Worm (Caenorhabditis elegans) whole organism, late embryonic: ENCODE results near the gene C54D10.5.

Experiments
- C38D4.7 ChIP-seq: fragments of 200-800 bp; sonication (Bioruptor generic); optimal IDR thresholded peaks from 2 replicates; lab custom pipeline; 2018; ENCODE audit warnings: mild to moderate bottlenecking, missing genetic modification characterization, moderate library complexity, missing compliant biosample characterization
- K02D7.2 ChIP-seq: sonication (generic microtip); optimal IDR thresholded peaks from 2 replicates; lab custom pipeline; 2017; ENCODE audit warnings: mild to moderate bottlenecking, missing genetic modification characterization, missing compliant biosample characterization
- T23F11.4 ChIP-seq: fragments of 200-800 bp; sonication (Bioruptor generic); optimal IDR thresholded peaks from 2 replicates; lab custom pipeline; 2018; ENCODE audit warnings: mild to moderate bottlenecking, missing genetic modification characterization, missing compliant biosample characterization
- ahr-1 ChIP-seq: sonication (generic microtip); optimal IDR thresholded peaks from 2 replicates; lab custom pipeline; 2016; ENCODE audit warnings: missing genetic modification characterization, missing compliant biosample characterization
- ceh-14 ChIP-seq: sonication (generic microtip); optimal IDR thresholded peaks from 2 replicates; lab custom pipeline; 2016; ENCODE audit warnings: missing genotype, missing genetic modification characterization, missing compliant biosample characterization
- ceh-2 ChIP-seq: sonication (generic microtip); optimal IDR thresholded peaks from 2 replicates; lab custom pipeline; 2016; ENCODE audit warnings: missing genotype, missing genetic modification characterization, missing compliant biosample characterization
- ceh-22 ChIP-seq: sonication (generic microtip); optimal IDR thresholded peaks from 2 replicates; lab custom pipeline; 2017; ENCODE audit warnings: missing biosample characterization, missing genetic modification characterization
- ceh-24 ChIP-seq: sonication (generic microtip); optimal IDR thresholded peaks from 2 replicates; lab custom pipeline; 2016; ENCODE audit warnings: mild to moderate bottlenecking, missing genetic modification characterization, missing compliant biosample characterization
- ceh-45 ChIP-seq: fragments of 200-800 bp; sonication (Bioruptor generic); IDR thresholded peaks from 2 replicates; pipeline ENCODE4 v1.3.6; 2022; ENCODE audit warnings: missing genetic modification reagents, missing genetic modification characterization, missing compliant biosample characterization
- ceh-48 ChIP-seq: sonication (generic microtip); optimal IDR thresholded peaks from 2 replicates; lab custom pipeline; 2016; ENCODE audit warnings: missing genetic modification characterization, inconsistent platforms, missing compliant biosample characterization
- ceh-9 ChIP-seq: sonication (generic microtip); optimal IDR thresholded peaks from 2 replicates; lab custom pipeline; 2016; ENCODE audit warnings: mild to moderate bottlenecking, missing genetic modification characterization, inconsistent platforms, missing compliant biosample characterization
- dve-1 ChIP-seq: sonication (generic microtip); optimal IDR thresholded peaks from 2 replicates; lab custom pipeline; 2017; ENCODE audit warnings: antibody characterized with exemption, mild to moderate bottlenecking, missing genetic modification characterization, missing compliant biosample characterization
- elt-2 ChIP-seq: sonication (generic microtip); optimal IDR thresholded peaks from 2 replicates; lab custom pipeline; 2016; ENCODE audit warnings: missing genetic modification reagents, missing genetic modification characterization, missing compliant biosample characterization
- elt-4 ChIP-seq: sonication (generic microtip); optimal IDR thresholded peaks from 2 replicates; lab custom pipeline; 2016; ENCODE audit warnings: missing genetic modification characterization, missing compliant biosample characterization
- ets-4 ChIP-seq: sonication (generic microtip); optimal IDR thresholded peaks from 2 replicates; lab custom pipeline; 2016; ENCODE audit warnings: missing genetic modification characterization, missing compliant biosample characterization
- fkh-10 ChIP-seq: fragments of 150-350 bp; optimal IDR thresholded peaks from 2 replicates; lab custom pipeline; 2014; ENCODE audit warnings: missing biosample characterization, missing genetic modification reagents, missing genetic modification characterization
- gmeb-2 ChIP-seq: sonication (generic microtip); optimal IDR thresholded peaks from 2 replicates; lab custom pipeline; 2016; ENCODE audit warnings: missing genetic modification characterization, inconsistent platforms, missing compliant biosample characterization
- hlh-13 ChIP-seq: fragments of 200-800 bp; sonication (Bioruptor generic); optimal IDR thresholded peaks from 2 replicates; lab custom pipeline; 2018; ENCODE audit warnings: mild to moderate bottlenecking, missing genetic modification characterization, missing compliant biosample characterization
- hlh-6 ChIP-seq: sonication (generic microtip); optimal IDR thresholded peaks from 2 replicates; lab custom pipeline; 2016; ENCODE audit warnings: missing genotype, missing genetic modification characterization, missing compliant biosample characterization
- hlh-8 ChIP-seq: sonication (generic microtip); optimal IDR thresholded peaks from 2 replicates; lab custom pipeline; 2016; ENCODE audit warnings: missing genotype, missing genetic modification characterization, missing compliant biosample characterization
- lim-6 ChIP-seq: sonication (generic microtip); optimal IDR thresholded peaks from 2 replicates; lab custom pipeline; 2016; ENCODE audit warnings: missing genetic modification characterization, missing compliant biosample characterization
- madf-2 ChIP-seq: sonication (generic microtip); optimal IDR thresholded peaks from 2 replicates; lab custom pipeline; 2017; ENCODE audit warnings: missing genetic modification characterization, missing compliant biosample characterization
- nfya-1 ChIP-seq: sonication (generic microtip); optimal IDR thresholded peaks from 2 replicates; lab custom pipeline; 2017; ENCODE audit warnings: missing genetic modification characterization, mild to moderate bottlenecking, missing compliant biosample characterization, antibody characterized with exemption, moderate library complexity
- nhr-232 ChIP-seq: sonication (generic microtip); optimal IDR thresholded peaks from 2 replicates; lab custom pipeline; 2016; ENCODE audit warnings: missing genetic modification characterization, missing compliant biosample characterization
- npax-4 ChIP-seq: sonication (generic microtip); optimal IDR thresholded peaks from 2 replicates; lab custom pipeline; 2016; ENCODE audit warnings: missing genetic modification characterization, missing compliant biosample characterization
- odd-2 ChIP-seq: sonication (generic microtip); optimal IDR thresholded peaks from 2 replicates; lab custom pipeline; 2017; ENCODE audit warnings: antibody characterized with exemption, mild to moderate bottlenecking, missing genetic modification characterization, missing compliant biosample characterization
- pag-3 ChIP-seq: sonication (generic microtip); optimal IDR thresholded peaks from 2 replicates; lab custom pipeline; 2016; ENCODE audit warnings: missing compliant biosample characterization, missing genetic modification characterization, borderline replicate concordance
- pqm-1 ChIP-seq: sonication (generic microtip); optimal IDR thresholded peaks from 2 replicates; lab custom pipeline; 2016; ENCODE audit warnings: missing genetic modification characterization, missing compliant biosample characterization
- ref-2 ChIP-seq: sonication (generic microtip); optimal IDR thresholded peaks from 2 replicates; lab custom pipeline; 2016; ENCODE audit warnings: missing genetic modification characterization, missing compliant biosample characterization
- sdc-2 ChIP-seq: sonication (generic microtip); optimal IDR thresholded peaks from 2 replicates; lab custom pipeline; 2016; ENCODE audit warnings: missing genotype, missing genetic modification characterization, missing compliant biosample characterization
- tbx-2 ChIP-seq: sonication (generic microtip); optimal IDR thresholded peaks from 2 replicates; lab custom pipeline; 2016; ENCODE audit warnings: missing genetic modification characterization, missing compliant biosample characterization
- tbx-7 ChIP-seq: sonication (generic microtip); optimal IDR thresholded peaks from 2 replicates; lab custom pipeline; 2016; ENCODE audit warnings: missing genotype, missing genetic modification characterization, missing compliant biosample characterization
- unc-3 ChIP-seq, 2 experiments: fragments of 200-800 bp in 1 of 2; sonication (Bioruptor generic) in 1 of 2; sonication (generic microtip) in 1 of 2; conservative IDR thresholded peaks in 1 of 2; optimal IDR thresholded peaks in 1 of 2; 2 replicates each; pipeline versions ENCODE4 v1.3.6 to Lab custom; 2016 to 2022; ENCODE audit warnings: missing compliant biosample characterization in 2 of 2, missing genetic modification characterization in 2 of 2, missing genetic modification reagents in 1 of 2
- unc-55 ChIP-seq: sonication (generic microtip); optimal IDR thresholded peaks from 2 replicates; lab custom pipeline; 2017; ENCODE audit warnings: missing biosample characterization, missing genetic modification reagents, missing genetic modification characterization
- ztf-16 ChIP-seq: sonication (generic microtip); optimal IDR thresholded peaks from 2 replicates; lab custom pipeline; 2017; ENCODE audit warnings: missing genetic modification characterization, missing compliant biosample characterization

C54D10.5 gene

DNA sequence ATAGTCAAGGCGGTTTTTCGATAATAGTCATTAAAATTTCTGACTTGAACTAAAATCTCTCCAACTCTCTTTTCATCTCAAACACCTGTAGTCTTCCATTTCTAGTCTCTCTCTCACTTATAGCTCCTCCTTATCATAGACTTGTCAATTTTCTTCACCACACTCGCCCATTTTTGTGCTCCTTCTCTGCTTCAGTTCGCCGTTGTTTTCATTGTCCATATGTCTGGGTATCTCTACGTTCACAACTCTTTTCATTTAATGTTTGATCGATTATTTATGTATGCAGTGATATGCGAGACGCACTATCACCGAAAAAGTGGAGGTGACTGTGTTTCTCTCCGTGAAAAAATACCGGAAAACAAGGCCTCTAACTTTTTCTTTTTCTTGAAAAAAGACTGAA is 38.6 kb downstream of the C54D10.5 start:
- TF ChIP-seq pqm-1 (tag; lab: Kevin White, UChicago) = no peak
- peak; percentile 32 for TF ChIP-seq elt-2 (tag; lab: Kevin White, UChicago)

DNA sequence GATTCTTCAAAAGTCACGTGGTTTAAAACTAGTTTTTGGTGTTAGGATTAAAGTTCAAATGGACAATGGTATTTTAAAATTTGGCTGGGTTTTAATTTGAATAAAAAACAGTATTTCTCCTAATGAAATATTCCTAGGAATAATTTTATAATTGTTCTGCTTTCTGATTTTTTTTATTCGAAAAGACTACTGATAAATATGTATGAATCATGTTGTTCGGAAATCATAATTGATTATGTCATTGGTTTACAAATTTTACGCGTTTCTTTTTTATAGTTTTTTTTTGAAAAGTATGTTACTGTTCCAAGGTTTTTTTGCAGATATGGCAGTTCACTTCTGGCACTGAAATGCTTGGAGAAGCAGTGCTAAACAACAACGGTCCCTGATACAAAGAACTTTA is 39.2 kb downstream of the C54D10.5 start, which contains the start of gene F28C1.3:
TSS of gene F28C1.3 (plus strand) at position 301 of the 400 bp plus-strand sequence.
- TF ChIP-seq ceh-45 = no peak
- no peak for TF ChIP-seq hlh-13 (GFP tag; lab: Kevin White, UChicago)
- no peak for TF ChIP-seq unc-3 (GFP tag; conservative IDR thresholded peaks at IDR 0.05; lab: Robert Waterston, UW)
- no peak for TF ChIP-seq unc-3 (tag; optimal IDR thresholded peaks at IDR 0.05; lab: Kevin White, UChicago)
- TF ChIP-seq pag-3 (tag; lab: Kevin White, UChicago) = no peak
- TF ChIP-seq ref-2 (tag; lab: Kevin White, UChicago) = no peak
- TF ChIP-seq ceh-22 (tag; lab: Kevin White, UChicago) = no peak
- no peak for TF ChIP-seq tbx-7 (tag; lab: Kevin White, UChicago)
- no peak for TF ChIP-seq tbx-2
- TF ChIP-seq nhr-232 (tag; lab: Kevin White, UChicago) = no peak
- TF ChIP-seq hlh-6 (tag; lab: Kevin White, UChicago) = no peak
- no peak for TF ChIP-seq T23F11.4 (GFP tag; lab: Kevin White, UChicago)
- TF ChIP-seq fkh-10 (GFP tag; lab: Kevin White, UChicago) = no peak
- no peak for TF ChIP-seq ceh-48 (tag; lab: Kevin White, UChicago)
- TF ChIP-seq ets-4 (tag; lab: Kevin White, UChicago) = no peak
- no peak for TF ChIP-seq K02D7.2 (tag; lab: Kevin White, UChicago)

DNA sequence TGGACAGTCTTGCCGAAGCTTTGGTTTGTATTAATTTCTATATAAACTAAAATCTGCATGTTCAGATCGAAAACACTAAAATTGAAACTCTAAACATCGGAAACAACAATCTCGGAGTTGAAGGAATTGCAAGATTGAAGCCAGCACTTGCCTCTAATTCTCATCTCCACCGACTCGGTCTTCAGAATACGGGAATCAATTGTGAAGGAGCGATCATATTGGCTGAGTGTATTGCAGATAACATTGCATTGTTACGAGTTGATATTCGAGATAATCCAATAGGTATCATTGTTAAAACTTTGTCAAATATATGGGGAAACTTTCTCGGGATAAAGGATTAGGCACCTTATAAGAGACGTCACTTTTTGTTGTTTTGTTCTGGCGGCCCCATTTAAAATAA is 41.2 kb downstream of the C54D10.5 start:
- TF ChIP-seq madf-2 (tag; lab: Kevin White, UChicago) (no peak), ztf-16 (tag; lab: Kevin White, UChicago) (no peak), lim-6 (tag; lab: Kevin White, UChicago) (no peak), nfya-1 (tag; lab: Kevin White, UChicago) (no peak), ceh-2 (tag; lab: Kevin White, UChicago) (no peak), ceh-45 (no peak), ahr-1 (tag; lab: Kevin White, UChicago) (no peak), npax-4 (tag; lab: Kevin White, UChicago) (no peak), elt-4 (no peak), sdc-2 (tag; lab: Kevin White, UChicago) (no peak), hlh-8 (tag; lab: Kevin White, UChicago) (no peak), ceh-48 (tag; lab: Kevin White, UChicago) (no peak), hlh-6 (tag; lab: Kevin White, UChicago) (no peak), hlh-13 (GFP tag; lab: Kevin White, UChicago) (no peak), gmeb-2 (tag; lab: Kevin White, UChicago) (no peak)
- TF ChIP-seq, all 69 proteins: peak for 0

DNA sequence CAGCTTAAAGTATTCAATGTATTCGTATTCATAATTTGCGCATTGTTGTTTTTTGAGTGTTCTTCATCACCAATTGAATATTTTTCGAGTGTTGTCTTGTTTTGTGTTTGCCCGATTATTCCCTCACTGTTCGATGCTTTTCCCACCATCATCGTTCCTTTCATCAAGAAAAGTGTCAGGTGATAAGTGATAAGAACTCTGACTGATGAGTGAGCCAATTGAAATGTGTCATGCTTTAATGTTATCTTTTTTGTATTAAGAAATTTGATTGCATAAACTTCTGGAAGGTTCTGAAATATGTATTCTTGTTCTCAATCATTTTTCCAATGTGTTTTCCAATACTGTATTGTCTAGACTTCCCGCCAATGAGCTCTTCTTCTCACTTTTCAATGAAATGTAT is 46.2 kb downstream of the C54D10.5 start:
- no peak for TF ChIP-seq unc-55 (GFP tag; lab: Kevin White, UChicago)
- TF ChIP-seq ceh-14 (tag; lab: Kevin White, UChicago) = no peak
- TF ChIP-seq K02D7.2 (tag; lab: Kevin White, UChicago) = no peak
- TF ChIP-seq dve-1 = no peak
- no peak for TF ChIP-seq ceh-24
- TF ChIP-seq C38D4.7 = no peak
- no peak for TF ChIP-seq odd-2 (tag; lab: Kevin White, UChicago)
- no peak for TF ChIP-seq ceh-9 (tag; lab: Kevin White, UChicago)
- no peak for TF ChIP-seq nhr-232 (tag; lab: Kevin White, UChicago)
